Worm (Caenorhabditis elegans) whole organism, young adult: ENCODE measurements around the gene F40F4.7.

ENCODE experiments used
- B0019.2 ChIP-seq: fragments of 200-800 bp; sonication (Bioruptor generic); conservative IDR thresholded peaks from 2 replicates; pipeline ENCODE4 v1.3.6; 2022; ENCODE audit warnings: missing genetic modification reagents, missing genetic modification characterization, missing compliant biosample characterization
- B0336.3 ChIP-seq: fragments of 200-800 bp; sonication (Bioruptor generic); IDR thresholded peaks from 2 replicates; pipeline ENCODE4 v1.3.6; 2022; ENCODE audit warnings: missing genetic modification characterization, missing compliant biosample characterization
- D2030.7 ChIP-seq: fragments of 200-800 bp; sonication (Bioruptor generic); IDR thresholded peaks from 2 replicates; pipeline ENCODE4 v1.3.6; 2022; ENCODE audit warnings: missing genetic modification reagents, missing genetic modification characterization, missing compliant biosample characterization
- K11D2.4 ChIP-seq: fragments of 200-800 bp; sonication (Bioruptor generic); IDR thresholded peaks from 2 replicates; pipeline ENCODE4 v1.3.6; 2022; ENCODE audit warnings: missing genetic modification reagents, missing genetic modification characterization, missing compliant biosample characterization
- T07F8.4 ChIP-seq: sonication (generic microtip); optimal IDR thresholded peaks from 2 replicates; lab custom pipeline; 2016; ENCODE audit warnings: mild to moderate bottlenecking, missing genetic modification characterization, moderate library complexity, missing compliant biosample characterization
- Y67H2A.10 ChIP-seq: fragments of 200-800 bp; sonication (Bioruptor generic); conservative IDR thresholded peaks from 2 replicates; pipeline ENCODE4 v1.3.6; 2022; ENCODE audit warnings: missing genetic modification reagents, missing genetic modification characterization, missing compliant biosample characterization
- Y95B8A.8 ChIP-seq: fragments of 200-800 bp; sonication (Bioruptor generic); IDR thresholded peaks from 2 replicates; pipeline ENCODE4 v1.3.6; 2022; ENCODE audit warnings: missing genetic modification reagents, missing genetic modification characterization, missing compliant biosample characterization
- akir-1 ChIP-seq: fragments of 200-800 bp; sonication (Bioruptor generic); optimal IDR thresholded peaks from 2 replicates; lab custom pipeline; 2018; ENCODE audit warnings: mild to moderate bottlenecking, missing genetic modification characterization, moderate library complexity, missing compliant biosample characterization
- ama-1 ChIP-seq, 3 experiments: fragments of 150-350 bp in 1 of 3; sonication (generic microtip) in 2 of 3; optimal IDR thresholded peaks; 2 replicates each; lab custom pipeline; 2014 to 2018; ENCODE audit warnings: missing biosample characterization in 2 of 3, missing genetic modification characterization in 2 of 3, missing genetic modification reagents in 2 of 3
- athp-1 ChIP-seq: sonication (generic microtip); optimal IDR thresholded peaks from 2 replicates; lab custom pipeline; 2017; ENCODE audit warnings: mild to moderate bottlenecking, missing genetic modification characterization, missing compliant biosample characterization
- attf-3 ChIP-seq: fragments of 200-800 bp; sonication (Bioruptor generic); conservative IDR thresholded peaks from 2 replicates; pipeline ENCODE4 v1.3.6; 2022; ENCODE audit warnings: missing genetic modification reagents, missing genetic modification characterization, missing compliant biosample characterization
- attf-5 ChIP-seq: fragments of 200-800 bp; sonication (Bioruptor generic); optimal IDR thresholded peaks from 2 replicates; lab custom pipeline; 2018; ENCODE audit warnings: mild to moderate bottlenecking, missing genetic modification characterization, missing compliant biosample characterization
- bed-1 ChIP-seq: fragments of 200-800 bp; sonication (Bioruptor generic); IDR thresholded peaks from 2 replicates; pipeline ENCODE4 v1.3.6; 2022; ENCODE audit warnings: missing genetic modification reagents, missing genetic modification characterization, missing compliant biosample characterization
- cebp-2 ChIP-seq: fragments of 200-800 bp; sonication (Bioruptor generic); IDR thresholded peaks from 2 replicates; pipeline ENCODE4 v1.3.6; 2022; ENCODE audit warnings: missing genetic modification characterization, missing compliant biosample characterization
- ceh-27 ChIP-seq: fragments of 200-800 bp; sonication (Bioruptor generic); optimal IDR thresholded peaks from 2 replicates; lab custom pipeline; 2018; ENCODE audit warnings: mild to moderate bottlenecking, missing genetic modification characterization, moderate library complexity, missing compliant biosample characterization
- egl-18 ChIP-seq: fragments of 200-800 bp; sonication (Bioruptor generic); IDR thresholded peaks from 2 replicates; pipeline ENCODE4 v1.3.6; 2022; ENCODE audit warnings: missing genetic modification reagents, missing genetic modification characterization, missing compliant biosample characterization
- fkh-3 ChIP-seq: sonication (generic microtip); optimal IDR thresholded peaks from 2 replicates; lab custom pipeline; 2016; ENCODE audit warnings: mild to moderate bottlenecking, missing genetic modification characterization, missing compliant biosample characterization
- him-1 ChIP-seq: sonication (generic microtip); optimal IDR thresholded peaks from 2 replicates; lab custom pipeline; 2016; ENCODE audit warnings: missing genotype, missing genetic modification reagents, missing genetic modification characterization, missing compliant biosample characterization
- hlh-26 ChIP-seq: fragments of 200-800 bp; sonication (Bioruptor generic); conservative IDR thresholded peaks from 2 replicates; pipeline ENCODE4 v1.3.6; 2022; ENCODE audit warnings: missing genetic modification reagents, missing genetic modification characterization, missing compliant biosample characterization
- let-607 ChIP-seq, 2 experiments: fragments of 200-800 bp in 1 of 2; sonication (Bioruptor generic) in 1 of 2; sonication (generic microtip) in 1 of 2; optimal IDR thresholded peaks; 2 replicates each; lab custom pipeline; 2016 to 2018; ENCODE audit warnings: mild to moderate bottlenecking in 2 of 2, missing compliant biosample characterization in 2 of 2, missing genetic modification characterization in 2 of 2, moderate library complexity in 2 of 2, missing genotype in 1 of 2
- lin-35 ChIP-seq, 3 experiments: fragments of 150-350 bp in 2 of 3; sonication (generic microtip) in 1 of 3; optimal IDR thresholded peaks; 2 replicates each; lab custom pipeline; 2014 to 2018; ENCODE audit warnings: missing biosample characterization in 3 of 3, missing genetic modification characterization in 3 of 3, missing genetic modification reagents in 3 of 3
- lir-1 ChIP-seq: fragments of 200-800 bp; sonication (Bioruptor generic); conservative IDR thresholded peaks from 2 replicates; pipeline ENCODE4 v1.3.6; 2022; ENCODE audit warnings: missing genetic modification reagents, missing genetic modification characterization, missing compliant biosample characterization
- lsy-27 ChIP-seq: sonication (generic microtip); optimal IDR thresholded peaks from 2 replicates; lab custom pipeline; 2017; ENCODE audit warnings: missing genetic modification characterization, mild to moderate bottlenecking, missing compliant biosample characterization, antibody characterized with exemption, missing genotype, borderline replicate concordance; ENCODE audit not compliant: insufficient read depth
- madf-10 ChIP-seq: sonication (generic microtip); optimal IDR thresholded peaks from 2 replicates; lab custom pipeline; 2016; ENCODE audit warnings: mild to moderate bottlenecking, missing genetic modification characterization, missing compliant biosample characterization
- madf-8 ChIP-seq: fragments of 200-800 bp; sonication (Bioruptor generic); conservative IDR thresholded peaks from 2 replicates; pipeline ENCODE4 v1.3.6; 2022; ENCODE audit warnings: missing genetic modification reagents, missing genetic modification characterization, missing compliant biosample characterization
- nfya-2 ChIP-seq: fragments of 200-800 bp; sonication (Bioruptor generic); IDR thresholded peaks from 2 replicates; pipeline ENCODE4 v1.3.6; 2022; ENCODE audit warnings: missing genetic modification reagents, missing genetic modification characterization, missing compliant biosample characterization
- nfyb-1 ChIP-seq: fragments of 200-800 bp; sonication (Bioruptor generic); IDR thresholded peaks from 2 replicates; pipeline ENCODE4 v1.3.6; 2022; ENCODE audit warnings: missing genetic modification reagents, missing genetic modification characterization, missing compliant biosample characterization
- nhr-120 ChIP-seq: fragments of 200-800 bp; sonication (Bioruptor generic); IDR thresholded peaks from 2 replicates; pipeline ENCODE4 v1.3.6; 2022; ENCODE audit warnings: missing genetic modification characterization, missing compliant biosample characterization
- snpc-4 ChIP-seq, 5 experiments: fragments of 150-350 bp in 1 of 5; sonication (generic microtip) in 4 of 5; optimal IDR thresholded peaks; 2 replicates each; lab custom pipeline; 2014 to 2018; ENCODE audit warnings: missing genetic modification characterization in 5 of 5, missing biosample characterization in 3 of 5, antibody characterized with exemption in 2 of 5, mild to moderate bottlenecking in 2 of 5, missing compliant biosample characterization in 2 of 5, missing genotype in 2 of 5, moderate library complexity in 2 of 5, missing genetic modification reagents in 1 of 5
- somi-1 ChIP-seq: fragments of 200-800 bp; sonication (Bioruptor generic); optimal IDR thresholded peaks from 2 replicates; lab custom pipeline; 2018; ENCODE audit warnings: mild to moderate bottlenecking, missing genetic modification characterization, missing compliant biosample characterization
- tbp1 ChIP-seq: fragments of 200-800 bp; sonication (Bioruptor generic); optimal IDR thresholded peaks from 2 replicates; lab custom pipeline; 2018; ENCODE audit warnings: mild to moderate bottlenecking, missing genetic modification characterization, missing compliant biosample characterization
- unc-62 ChIP-seq: fragments of 150-350 bp; optimal IDR thresholded peaks from 2 replicates; lab custom pipeline; 2014; ENCODE audit warnings: missing biosample characterization, missing genetic modification reagents, missing genetic modification characterization
- zfh-2 ChIP-seq: fragments of 200-800 bp; sonication (Bioruptor generic); conservative IDR thresholded peaks from 2 replicates; pipeline ENCODE4 v1.3.6; 2022; ENCODE audit warnings: missing genetic modification reagents, missing genetic modification characterization, missing compliant biosample characterization

The F40F4.7 gene

DNA sequence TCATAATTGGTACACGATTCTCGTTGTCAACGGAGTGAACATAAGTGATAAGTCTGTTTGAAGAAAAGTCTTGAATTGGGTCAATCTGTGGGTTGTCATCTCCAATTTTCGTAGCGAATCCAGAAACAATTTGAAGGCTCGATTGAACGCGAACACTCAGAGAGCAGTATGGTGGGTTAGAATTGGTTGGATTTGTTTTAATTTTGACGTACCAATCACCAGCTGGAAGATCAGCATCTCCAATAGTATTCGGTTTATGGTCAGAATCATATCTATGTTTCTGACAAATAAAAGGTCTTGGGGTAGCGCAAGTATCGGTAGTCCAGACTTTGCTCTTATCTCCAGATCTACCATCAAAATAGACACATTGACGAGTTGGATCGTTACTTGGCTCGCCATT is 15.2 kb downstream of the F40F4.7 start:
- no peak for TF ChIP-seq B0336.3 (GFP tag; lab: Robert Waterston, UW)
- no peak for TF ChIP-seq athp-1 (tag; lab: Kevin White, UChicago)
- no peak for TF ChIP-seq akir-1 (GFP tag; lab: Kevin White, UChicago)
- no peak for TF ChIP-seq lin-35 (GFP tag; optimal IDR thresholded peaks at IDR 0.05; lab: Kevin White, UChicago)
- no peak for TF ChIP-seq nhr-120
- no peak for TF ChIP-seq K11D2.4 (GFP tag; lab: Robert Waterston, UW)
- TF ChIP-seq T07F8.4 (tag; lab: Kevin White, UChicago): no peak
- TF ChIP-seq madf-10 (tag; lab: Kevin White, UChicago): no peak
- TF ChIP-seq nfya-2 (GFP tag; lab: Robert Waterston, UW): no peak

DNA sequence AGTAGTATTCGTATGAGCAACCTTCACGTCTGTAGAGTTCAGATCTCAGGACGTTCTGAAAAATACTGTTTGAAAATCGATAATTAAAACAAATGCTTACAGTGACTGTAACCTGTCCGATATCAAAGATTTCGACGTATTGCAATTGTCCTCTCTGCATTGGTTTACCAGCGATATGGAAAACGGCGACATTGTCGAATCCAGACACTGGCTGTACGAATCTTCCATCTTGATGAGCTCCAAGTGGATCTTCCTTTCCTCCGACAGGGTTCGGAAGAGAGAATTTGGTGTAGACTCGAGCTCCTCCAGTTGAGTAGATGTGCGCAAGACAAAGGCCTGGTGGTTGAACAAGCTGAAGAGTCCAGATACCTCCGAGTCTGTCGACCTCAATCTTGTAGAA is 17.0 kb downstream of the F40F4.7 start:
- no peak for TF ChIP-seq snpc-4 (GFP tag; optimal IDR thresholded peaks at IDR 0.05; lab: Kevin White, UChicago)
- TF ChIP-seq snpc-4 (tag; optimal IDR thresholded peaks at IDR 0.05; lab: Kevin White, UChicago): no peak
- TF ChIP-seq nfya-2 (GFP tag; lab: Robert Waterston, UW): no peak
- TF ChIP-seq him-1 (tag; lab: Kevin White, UChicago): no peak
- no peak for TF ChIP-seq bed-1 (GFP tag; lab: Robert Waterston, UW)
- TF ChIP-seq madf-8 (GFP tag; lab: Robert Waterston, UW): no peak
- TF ChIP-seq let-607 (tag; optimal IDR thresholded peaks at IDR 0.05; lab: Kevin White, UChicago): no peak
- no peak for TF ChIP-seq Y67H2A.10 (GFP tag; lab: Robert Waterston, UW)
- no peak for TF ChIP-seq cebp-2 (GFP tag; lab: Robert Waterston, UW)
- no peak for TF ChIP-seq Y95B8A.8 (GFP tag; lab: Robert Waterston, UW)
- TF ChIP-seq lir-1 (GFP tag; lab: Robert Waterston, UW): no peak
- TF ChIP-seq attf-5 (GFP tag; lab: Kevin White, UChicago): no peak
- no peak for TF ChIP-seq attf-3 (GFP tag; lab: Robert Waterston, UW)
- TF ChIP-seq tbp1 (GFP tag; lab: Kevin White, UChicago): no peak
- TF ChIP-seq ceh-27 (GFP tag; lab: Kevin White, UChicago): no peak
- TF ChIP-seq nfyb-1 (GFP tag; lab: Robert Waterston, UW): no peak
- no peak for TF ChIP-seq lsy-27 (tag; lab: Kevin White, UChicago)
- no peak for TF ChIP-seq T07F8.4 (tag; lab: Kevin White, UChicago)
- no peak for TF ChIP-seq nhr-120
- no peak for TF ChIP-seq ama-1 (optimal IDR thresholded peaks at IDR 0.05; lab: Kevin White, UChicago)
- no peak for TF ChIP-seq ama-1 (GFP tag; optimal IDR thresholded peaks at IDR 0.05; lab: Kevin White, UChicago)
- TF ChIP-seq D2030.7: no peak

DNA sequence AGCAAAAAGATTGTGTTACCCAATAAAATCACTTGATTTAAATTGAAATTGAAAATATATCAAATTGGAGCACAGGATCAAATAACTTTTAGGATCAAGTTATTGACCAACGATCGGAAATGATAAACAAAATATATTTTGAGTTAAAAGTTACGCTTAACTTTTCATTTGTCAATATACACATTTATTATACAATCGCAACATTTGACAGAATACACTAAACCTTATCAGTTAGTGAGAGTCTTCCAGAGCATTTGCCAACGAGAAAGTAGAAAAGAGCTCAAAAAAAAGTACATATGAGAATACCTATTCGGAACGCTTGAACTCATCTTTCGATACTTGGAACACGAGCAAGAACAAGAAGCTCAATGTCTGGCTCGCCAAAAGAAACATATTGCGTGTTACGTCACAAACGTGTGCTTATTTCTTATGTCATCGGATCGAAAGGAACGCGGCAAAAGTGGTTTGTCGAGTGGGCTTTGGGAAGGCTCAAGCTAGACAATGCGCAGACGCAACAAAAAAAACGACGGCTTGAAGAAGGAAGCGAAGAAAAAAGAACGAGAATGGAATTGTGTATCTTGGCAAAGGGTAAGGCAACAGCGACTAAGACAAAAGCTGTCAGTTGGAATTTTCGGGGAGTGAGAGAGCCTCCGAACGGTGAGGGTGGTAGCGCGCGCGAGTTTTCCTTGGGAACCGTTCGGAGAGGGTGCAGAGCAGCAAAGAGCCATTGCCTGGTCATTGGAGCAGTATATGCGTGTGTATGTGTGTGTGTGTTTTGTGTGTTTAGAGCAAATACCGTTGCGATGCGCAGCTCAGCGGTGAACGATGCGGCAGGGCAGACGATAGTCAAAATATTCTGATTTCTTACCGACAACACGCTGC is 19.1 kb downstream of the F40F4.7 start:
- TF ChIP-seq somi-1 (GFP tag; lab: Kevin White, UChicago) (no peak), zfh-2 (GFP tag; lab: Robert Waterston, UW) (peak; percentile 77), unc-62 (GFP tag; lab: Kevin White, UChicago) (no peak), fkh-3 (tag; lab: Kevin White, UChicago) (no peak), egl-18 (no peak), hlh-26 (no peak), B0019.2 (no peak), ceh-27 (GFP tag; lab: Kevin White, UChicago) (peak; percentile 17)
